Worm (Caenorhabditis elegans) whole organism, late embryonic: ENCODE measurements around the gene col-9.
A peak's percentile ranks its signal among the peaks of the same experiment; 100 is the strongest.

Source experiments
- C08G9.2 ChIP-seq: sonication (generic microtip); optimal IDR thresholded peaks from 2 replicates; lab custom pipeline; 2016; ENCODE audit warnings: mild to moderate bottlenecking, missing genetic modification characterization, moderate library complexity, missing compliant biosample characterization
- C38D4.7 ChIP-seq: fragments of 200-800 bp; sonication (Bioruptor generic); optimal IDR thresholded peaks from 2 replicates; lab custom pipeline; 2018; ENCODE audit warnings: mild to moderate bottlenecking, missing genetic modification characterization, moderate library complexity, missing compliant biosample characterization
- K09A11.1 ChIP-seq: sonication (generic microtip); optimal IDR thresholded peaks from 2 replicates; lab custom pipeline; 2017; ENCODE audit warnings: antibody characterized with exemption, mild to moderate bottlenecking, missing genetic modification characterization, missing compliant biosample characterization; ENCODE audit not compliant: insufficient read depth
- Y22D7AL.16 ChIP-seq: sonication (generic microtip); optimal IDR thresholded peaks from 2 replicates; lab custom pipeline; 2016; ENCODE audit warnings: missing genetic modification characterization, missing compliant biosample characterization
- ama-1 ChIP-seq: fragments of 150-350 bp; optimal IDR thresholded peaks from 2 replicates; lab custom pipeline; 2014
- ceh-18 ChIP-seq: sonication (generic microtip); optimal IDR thresholded peaks from 2 replicates; lab custom pipeline; 2016; ENCODE audit warnings: missing genetic modification characterization, missing compliant biosample characterization
- ceh-2 ChIP-seq: sonication (generic microtip); optimal IDR thresholded peaks from 2 replicates; lab custom pipeline; 2016; ENCODE audit warnings: missing genotype, missing genetic modification characterization, missing compliant biosample characterization
- ceh-24 ChIP-seq: sonication (generic microtip); optimal IDR thresholded peaks from 2 replicates; lab custom pipeline; 2016; ENCODE audit warnings: mild to moderate bottlenecking, missing genetic modification characterization, missing compliant biosample characterization
- ceh-30 ChIP-seq: fragments of 150-350 bp; optimal IDR thresholded peaks from 2 replicates; lab custom pipeline; 2014; ENCODE audit warnings: missing biosample characterization, missing genetic modification characterization
- ceh-45 ChIP-seq: fragments of 200-800 bp; sonication (Bioruptor generic); IDR thresholded peaks from 2 replicates; pipeline ENCODE4 v1.3.6; 2022; ENCODE audit warnings: missing genetic modification reagents, missing genetic modification characterization, missing compliant biosample characterization
- ceh-9 ChIP-seq: sonication (generic microtip); optimal IDR thresholded peaks from 2 replicates; lab custom pipeline; 2016; ENCODE audit warnings: mild to moderate bottlenecking, missing genetic modification characterization, inconsistent platforms, missing compliant biosample characterization
- che-1 ChIP-seq: sonication (generic microtip); optimal IDR thresholded peaks from 2 replicates; lab custom pipeline; 2016; ENCODE audit warnings: mild to moderate bottlenecking, missing genetic modification characterization, missing compliant biosample characterization
- dmd-4 ChIP-seq: sonication (generic microtip); optimal IDR thresholded peaks from 2 replicates; lab custom pipeline; 2016; ENCODE audit warnings: borderline replicate concordance, missing genetic modification characterization, missing compliant biosample characterization
- elt-2 ChIP-seq: sonication (generic microtip); optimal IDR thresholded peaks from 2 replicates; lab custom pipeline; 2016; ENCODE audit warnings: missing genetic modification reagents, missing genetic modification characterization, missing compliant biosample characterization
- elt-4 ChIP-seq: sonication (generic microtip); optimal IDR thresholded peaks from 2 replicates; lab custom pipeline; 2016; ENCODE audit warnings: missing genetic modification characterization, missing compliant biosample characterization
- fkh-6 ChIP-seq: sonication (generic microtip); optimal IDR thresholded peaks from 2 replicates; lab custom pipeline; 2016; ENCODE audit warnings: missing genetic modification characterization, missing compliant biosample characterization
- hlh-13 ChIP-seq: fragments of 200-800 bp; sonication (Bioruptor generic); optimal IDR thresholded peaks from 2 replicates; lab custom pipeline; 2018; ENCODE audit warnings: mild to moderate bottlenecking, missing genetic modification characterization, missing compliant biosample characterization
- hlh-15 ChIP-seq: sonication (generic microtip); optimal IDR thresholded peaks from 2 replicates; lab custom pipeline; 2016; ENCODE audit warnings: missing genetic modification characterization, missing compliant biosample characterization
- hlh-30 ChIP-seq: sonication (generic microtip); optimal IDR thresholded peaks from 2 replicates; lab custom pipeline; 2017; ENCODE audit warnings: antibody characterized with exemption, missing genetic modification characterization, missing compliant biosample characterization; ENCODE audit not compliant: insufficient read depth
- lin-11 ChIP-seq: fragments of 200-800 bp; sonication (Bioruptor generic); optimal IDR thresholded peaks from 2 replicates; lab custom pipeline; 2018; ENCODE audit warnings: mild to moderate bottlenecking, missing genetic modification characterization, missing compliant biosample characterization
- madf-2 ChIP-seq: sonication (generic microtip); optimal IDR thresholded peaks from 2 replicates; lab custom pipeline; 2017; ENCODE audit warnings: missing genetic modification characterization, missing compliant biosample characterization
- mec-3 ChIP-seq: sonication (generic microtip); optimal IDR thresholded peaks from 2 replicates; lab custom pipeline; 2016; ENCODE audit warnings: borderline replicate concordance, missing genetic modification characterization, missing compliant biosample characterization
- nfya-1 ChIP-seq: sonication (generic microtip); optimal IDR thresholded peaks from 2 replicates; lab custom pipeline; 2017; ENCODE audit warnings: missing genetic modification characterization, mild to moderate bottlenecking, missing compliant biosample characterization, antibody characterized with exemption, moderate library complexity
- nhr-11 ChIP-seq: fragments of 150-350 bp; optimal IDR thresholded peaks from 2 replicates; lab custom pipeline; 2014; ENCODE audit warnings: missing biosample characterization, missing genetic modification characterization
- odd-2 ChIP-seq: sonication (generic microtip); optimal IDR thresholded peaks from 2 replicates; lab custom pipeline; 2017; ENCODE audit warnings: antibody characterized with exemption, mild to moderate bottlenecking, missing genetic modification characterization, missing compliant biosample characterization
- pag-3 ChIP-seq: sonication (generic microtip); optimal IDR thresholded peaks from 2 replicates; lab custom pipeline; 2016; ENCODE audit warnings: missing compliant biosample characterization, missing genetic modification characterization, borderline replicate concordance
- pax-1 ChIP-seq: fragments of 150-350 bp; optimal IDR thresholded peaks from 2 replicates; lab custom pipeline; 2014; ENCODE audit warnings: missing biosample characterization, missing genetic modification characterization
- pha-4 ChIP-seq: fragments of 150-350 bp; optimal IDR thresholded peaks from 2 replicates; lab custom pipeline; 2018; ENCODE audit warnings: missing biosample characterization, missing genetic modification reagents, missing genetic modification characterization
- pqm-1 ChIP-seq: sonication (generic microtip); optimal IDR thresholded peaks from 2 replicates; lab custom pipeline; 2016; ENCODE audit warnings: missing genetic modification characterization, missing compliant biosample characterization
- pros-1 ChIP-seq: fragments of 150-350 bp; optimal IDR thresholded peaks from 2 replicates; lab custom pipeline; 2014; ENCODE audit warnings: missing biosample characterization, missing genetic modification reagents, missing genetic modification characterization
- sdc-2 ChIP-seq: sonication (generic microtip); optimal IDR thresholded peaks from 2 replicates; lab custom pipeline; 2016; ENCODE audit warnings: missing genotype, missing genetic modification characterization, missing compliant biosample characterization
- syd-9 ChIP-seq: sonication (generic microtip); optimal IDR thresholded peaks from 2 replicates; lab custom pipeline; 2016; ENCODE audit warnings: mild to moderate bottlenecking, missing genetic modification characterization, moderate library complexity, missing compliant biosample characterization
- tbx-2 ChIP-seq: sonication (generic microtip); optimal IDR thresholded peaks from 2 replicates; lab custom pipeline; 2016; ENCODE audit warnings: missing genetic modification characterization, missing compliant biosample characterization
- unc-42 ChIP-seq: sonication (generic microtip); optimal IDR thresholded peaks from 2 replicates; lab custom pipeline; 2016; ENCODE audit warnings: missing genotype, missing genetic modification characterization, missing compliant biosample characterization
- unc-55 ChIP-seq: sonication (generic microtip); optimal IDR thresholded peaks from 2 replicates; lab custom pipeline; 2017; ENCODE audit warnings: missing biosample characterization, missing genetic modification reagents, missing genetic modification characterization

The col-9 gene

DNA sequence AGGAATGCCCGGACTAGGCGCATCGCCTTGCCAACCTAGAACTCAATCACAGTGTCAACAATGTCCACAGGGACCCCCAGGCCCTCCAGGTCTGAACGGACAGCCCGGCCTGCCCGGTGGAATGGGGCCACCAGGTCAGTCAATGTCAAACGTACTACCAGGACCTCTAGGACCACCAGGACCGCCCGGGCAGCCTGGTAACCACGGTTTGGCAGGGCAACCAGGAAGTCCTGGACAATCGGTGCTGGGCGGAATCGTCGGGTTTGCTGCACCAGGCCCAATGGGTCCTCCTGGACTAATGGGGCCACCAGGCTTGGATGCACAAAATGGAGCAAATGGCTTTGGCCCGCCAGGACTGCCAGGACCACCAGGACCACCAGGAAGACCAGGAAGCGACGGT, 853 bp downstream of the col-9 start:
- TF ChIP-seq C08G9.2 (tag; lab: Kevin White, UChicago) (peak; percentile 41), mec-3 (tag; lab: Kevin White, UChicago) (no peak), fkh-6 (tag; lab: Kevin White, UChicago) (no peak), pag-3 (tag; lab: Kevin White, UChicago) (peak; percentile 36)

DNA sequence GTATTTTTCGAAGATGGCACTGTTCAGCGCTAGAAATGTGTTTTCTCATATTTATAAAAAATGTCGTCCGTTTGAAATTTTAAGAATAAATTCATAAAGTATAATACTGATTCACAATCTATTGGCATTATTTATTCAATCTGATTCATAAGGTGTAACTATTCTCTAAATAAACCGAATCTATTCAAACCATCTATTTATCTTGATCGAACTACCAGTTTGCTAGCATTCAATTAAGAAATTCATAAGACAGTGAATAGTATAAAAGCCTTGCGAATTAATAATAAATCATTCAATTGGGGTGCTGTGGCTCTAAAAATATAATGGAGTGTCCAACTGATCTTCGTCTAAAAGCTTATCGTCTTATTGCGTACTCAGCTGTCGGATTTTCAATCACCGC, 1.3 kb downstream of the col-9 start, which contains the start of gene col-44:
Gene col-44 (plus strand): TSS at position 301 of the 400 bp plus-strand sequence.
- no peak for TF ChIP-seq pqm-1 (tag; lab: Kevin White, UChicago)
- TF ChIP-seq hlh-13 (GFP tag; lab: Kevin White, UChicago), result no peak
- no peak for TF ChIP-seq C38D4.7 (GFP tag; lab: Kevin White, UChicago)
- TF ChIP-seq pros-1 (tag; lab: Kevin White, UChicago), result no peak
- TF ChIP-seq, all 69 proteins: peak for 0

DNA sequence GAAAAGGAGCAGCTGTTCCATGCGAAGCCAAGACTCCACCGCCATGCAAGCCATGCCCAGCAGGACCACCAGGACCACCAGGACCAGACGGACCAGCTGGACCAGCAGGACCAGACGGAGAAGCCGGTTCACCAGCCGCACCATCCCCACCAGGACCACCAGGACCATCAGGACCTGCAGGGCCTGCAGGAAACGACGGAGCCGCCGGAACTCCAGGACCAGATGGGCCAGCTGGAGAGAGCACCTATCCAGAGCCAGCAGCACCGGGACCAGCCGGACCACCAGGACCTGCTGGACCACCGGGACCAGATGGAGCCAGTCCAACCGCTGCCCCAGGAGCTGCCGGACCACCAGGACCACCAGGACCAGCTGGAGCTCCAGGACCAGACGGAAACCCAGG, 2.1 kb downstream of the col-9 start:
- TF ChIP-seq elt-2 (tag; lab: Kevin White, UChicago) (no peak), syd-9 (tag; lab: Kevin White, UChicago) (no peak), nhr-11 (tag; lab: Kevin White, UChicago) (no peak), elt-4 (tag; lab: Kevin White, UChicago) (no peak), sdc-2 (tag; lab: Kevin White, UChicago) (no peak), madf-2 (tag; lab: Kevin White, UChicago) (no peak), hlh-15 (tag; lab: Kevin White, UChicago) (no peak), lin-11 (no peak), unc-55 (GFP tag; lab: Kevin White, UChicago) (no peak), ceh-18 (no peak), Y22D7AL.16 (no peak), ama-1 (lab: Kevin White, UChicago) (no peak), K09A11.1 (no peak), ceh-2 (tag; lab: Kevin White, UChicago) (no peak)

DNA sequence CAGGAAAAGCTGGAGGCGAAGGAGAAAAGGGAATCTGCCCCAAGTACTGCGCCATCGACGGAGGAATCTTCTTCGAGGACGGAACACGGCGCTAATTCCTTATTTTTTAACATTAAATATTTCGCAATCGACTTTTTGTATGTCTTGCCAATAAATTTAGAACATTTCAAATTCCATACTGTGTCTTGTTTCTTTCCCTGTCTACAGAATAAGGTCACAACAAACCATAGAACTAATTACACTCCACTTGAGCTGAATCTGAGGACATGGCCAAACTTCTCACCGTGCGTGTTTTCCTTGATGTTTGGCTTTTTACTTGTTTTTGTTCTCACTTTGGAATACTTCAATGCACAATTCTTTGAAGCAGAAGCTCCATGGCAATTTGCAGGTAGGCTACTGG, 2.5 kb downstream of the col-9 start, which contains the start of gene F54B11.4:
Gene F54B11.4 (plus strand): TSS at position 301 of the 400 bp plus-strand sequence.
- TF ChIP-seq elt-4 (tag; lab: Kevin White, UChicago) (no peak), ceh-9 (tag; lab: Kevin White, UChicago) (no peak)

DNA sequence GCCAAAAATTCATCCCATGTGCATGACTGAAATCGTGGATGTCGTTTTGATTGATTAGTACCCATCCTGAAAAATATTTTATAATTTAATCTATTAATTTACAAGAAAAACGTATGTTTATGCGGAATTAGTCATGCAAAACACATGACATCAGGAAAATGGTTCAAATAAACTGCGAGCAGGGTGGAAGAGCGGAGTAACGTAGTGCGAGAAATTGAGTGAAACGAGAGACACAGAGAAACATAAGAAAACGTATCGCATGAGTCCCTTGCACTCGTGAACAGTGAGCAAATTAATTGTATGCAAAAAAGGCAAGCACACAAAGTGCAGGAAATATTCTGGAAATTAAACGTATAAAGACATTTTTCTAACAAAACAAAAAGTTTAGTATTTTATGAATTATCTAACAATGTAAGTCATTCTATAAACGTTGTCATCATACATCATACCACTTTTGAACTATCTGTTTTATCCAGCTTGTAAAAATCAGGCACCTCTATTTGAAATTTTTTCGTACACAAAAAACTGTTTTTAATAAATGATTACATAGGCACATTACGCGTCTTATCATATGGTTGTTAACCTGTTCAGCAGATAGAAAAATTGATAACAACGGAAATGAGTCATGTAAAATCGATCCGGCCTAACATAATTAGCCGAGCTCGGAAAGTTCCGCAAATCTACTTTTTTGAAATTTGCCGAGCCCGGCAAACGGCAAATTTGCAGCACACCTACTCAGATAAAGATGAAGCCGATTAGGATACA, 6.3 kb downstream of the col-9 start, which contains the start of gene F54B11.5:
Gene F54B11.5 (minus strand): TSS at position 66 of the 765 bp plus-strand sequence.
- TF ChIP-seq pax-1 (tag; lab: Kevin White, UChicago) (no peak), odd-2 (tag; lab: Kevin White, UChicago) (no peak), tbx-2 (tag; lab: Kevin White, UChicago) (peak; percentile 22), che-1 (tag; lab: Kevin White, UChicago) (no peak), nfya-1 (peak; percentile 29), unc-42 (tag; lab: Kevin White, UChicago) (peak; percentile 33), unc-55 (GFP tag; lab: Kevin White, UChicago) (peak; percentile 59), dmd-4 (tag; lab: Kevin White, UChicago) (no peak), ceh-30 (tag; lab: Kevin White, UChicago) (no peak), pha-4 (tag; lab: Kevin White, UChicago) (no peak), ceh-24 (tag; lab: Kevin White, UChicago) (no peak), hlh-30 (tag; lab: Kevin White, UChicago) (peak; percentile 87), elt-2 (tag; lab: Kevin White, UChicago) (peak; percentile 46), ceh-45 (GFP tag; lab: Robert Waterston, UW) (no peak), madf-2 (tag; lab: Kevin White, UChicago) (no peak)
